Fruit fly (Drosophila melanogaster) whole organism, embryonic: Measurements from ENCODE around the gene Mitf.

Experiments
- Adf1 ChIP-seq: fragments of 200-800 bp; sonication (Bioruptor generic); IDR thresholded peaks from 2 replicates; pipeline ENCODE4 v1.3.6; 2022; ENCODE audit warnings: missing biosample characterization, missing genetic modification characterization
- CG10147 ChIP-seq: fragments of 200-800 bp; sonication (Bioruptor generic); optimal IDR thresholded peaks from 2 replicates; lab custom pipeline; 2019; ENCODE audit warnings: missing biosample characterization, mild to moderate bottlenecking, missing genetic modification characterization, moderate library complexity
- CG1024 ChIP-seq: fragments of 200-800 bp; sonication (Bioruptor generic); IDR thresholded peaks from 2 replicates; pipeline ENCODE4 v1.3.6; 2022; ENCODE audit warnings: missing biosample characterization, missing genetic modification characterization
- CG11085 ChIP-seq: fragments of 200-800 bp; sonication (Bioruptor generic); IDR thresholded peaks from 2 replicates; pipeline ENCODE4 v1.3.6; 2022; ENCODE audit warnings: missing biosample characterization, missing genetic modification characterization
- CG12659 ChIP-seq: fragments of 200-800 bp; sonication (Bioruptor generic); optimal IDR thresholded peaks from 3 replicates; lab custom pipeline; 2017; ENCODE audit warnings: mild to moderate bottlenecking, missing biosample characterization, missing genetic modification reagents, missing genetic modification characterization
- CG12942 ChIP-seq: fragments of 200-800 bp; sonication (Bioruptor generic); optimal IDR thresholded peaks from 3 replicates; lab custom pipeline; 2016; ENCODE audit warnings: missing biosample characterization, missing genetic modification characterization
- CG1603 ChIP-seq: fragments of 200-800 bp; sonication (Bioruptor generic); optimal IDR thresholded peaks from 2 replicates; lab custom pipeline; 2019; ENCODE audit warnings: missing biosample characterization, mild to moderate bottlenecking, missing genetic modification characterization, moderate library complexity
- CG17361 ChIP-seq: fragments of 200-800 bp; sonication (Bioruptor generic); IDR thresholded peaks from 3 replicates; pipeline ENCODE4 v1.3.6; 2022; ENCODE audit warnings: missing biosample characterization, missing genetic modification characterization
- CG2120 ChIP-seq: fragments of 200-800 bp; sonication (Bioruptor generic); optimal IDR thresholded peaks from 3 replicates; lab custom pipeline; 2016; ENCODE audit warnings: missing biosample characterization, missing genetic modification characterization
- CG30020 ChIP-seq: fragments of 200-800 bp; optimal IDR thresholded peaks from 2 replicates; lab custom pipeline; 2019; ENCODE audit warnings: missing biosample characterization, mild to moderate bottlenecking, missing genetic modification characterization, moderate library complexity
- CG30403 ChIP-seq: fragments of 200-800 bp; sonication (Bioruptor generic); optimal IDR thresholded peaks from 3 replicates; lab custom pipeline; 2016; ENCODE audit warnings: missing biosample characterization, missing genetic modification characterization
- CG3065 ChIP-seq: fragments of 200-800 bp; sonication (Bioruptor generic); optimal IDR thresholded peaks from 2 replicates; lab custom pipeline; 2016; ENCODE audit warnings: missing biosample characterization, missing genetic modification characterization
- CG33213 ChIP-seq: fragments of 200-800 bp; sonication (Bioruptor generic); optimal IDR thresholded peaks from 3 replicates; lab custom pipeline; 2016; ENCODE audit warnings: missing biosample characterization, missing genetic modification characterization
- CG3995 ChIP-seq: fragments of 200-800 bp; sonication (Bioruptor generic); optimal IDR thresholded peaks from 3 replicates; lab custom pipeline; 2016; ENCODE audit warnings: missing biosample characterization, missing genetic modification characterization
- CG4360 ChIP-seq: fragments of 200-800 bp; sonication (Bioruptor generic); IDR thresholded peaks from 2 replicates; pipeline ENCODE4 v1.3.6; 2022; ENCODE audit warnings: missing biosample characterization, missing genetic modification characterization
- CG4820 ChIP-seq: fragments of 200-800 bp; sonication (Bioruptor generic); optimal IDR thresholded peaks from 3 replicates; lab custom pipeline; 2016; ENCODE audit warnings: missing biosample characterization, missing genetic modification characterization
- CG6765 ChIP-seq: fragments of 200-800 bp; sonication (Bioruptor generic); optimal IDR thresholded peaks from 3 replicates; lab custom pipeline; 2017; ENCODE audit warnings: missing biosample characterization, mild to moderate bottlenecking, missing genetic modification characterization
- CG7357 ChIP-seq: fragments of 200-800 bp; sonication (Bioruptor generic); IDR thresholded peaks from 3 replicates; pipeline ENCODE4 v1.3.6; 2022; ENCODE audit warnings: missing biosample characterization, missing genetic modification characterization
- CG7786 ChIP-seq: fragments of 200-800 bp; sonication (Bioruptor generic); optimal IDR thresholded peaks from 2 replicates; lab custom pipeline; 2016; ENCODE audit warnings: missing biosample characterization, missing genetic modification characterization
- CG8089 ChIP-seq: fragments of 200-800 bp; sonication (Bioruptor generic); optimal IDR thresholded peaks from 3 replicates; lab custom pipeline; 2016; ENCODE audit warnings: missing biosample characterization, missing genetic modification characterization
- CG9215 ChIP-seq: fragments of 200-800 bp; sonication (Bioruptor generic); IDR thresholded peaks from 2 replicates; pipeline ENCODE4 v1.3.6; 2022; ENCODE audit warnings: missing biosample characterization, missing genetic modification characterization
- CG9876 ChIP-seq: fragments of 200-800 bp; sonication (Bioruptor generic); optimal IDR thresholded peaks from 2 replicates; lab custom pipeline; 2016; ENCODE audit warnings: missing biosample characterization, missing genetic modification characterization
- CoRest ChIP-seq: fragments of 200-800 bp; sonication (Bioruptor generic); optimal IDR thresholded peaks from 3 replicates; lab custom pipeline; 2018; ENCODE audit warnings: missing biosample characterization, mild to moderate bottlenecking, missing genetic modification characterization, moderate library complexity
- D19A ChIP-seq: fragments of 200-800 bp; optimal IDR thresholded peaks from 3 replicates; lab custom pipeline; 2019; ENCODE audit warnings: missing biosample characterization, mild to moderate bottlenecking, missing genetic modification characterization, moderate library complexity
- Ets97D ChIP-seq: fragments of 200-800 bp; sonication (Bioruptor generic); optimal IDR thresholded peaks from 3 replicates; lab custom pipeline; 2016; ENCODE audit warnings: missing biosample characterization, missing genetic modification characterization
- Gsc ChIP-seq: fragments of 200-800 bp; sonication (Bioruptor generic); IDR thresholded peaks from 2 replicates; pipeline ENCODE4 v1.3.6; 2022; ENCODE audit warnings: missing biosample characterization, missing genetic modification characterization
- Mad ChIP-seq: fragments of 200-800 bp; sonication (Bioruptor generic); optimal IDR thresholded peaks from 2 replicates; lab custom pipeline; 2016; ENCODE audit warnings: missing biosample characterization, missing genetic modification characterization
- Pdp1 ChIP-seq, 2 experiments: fragments of 200-800 bp; sonication (Bioruptor generic); optimal IDR thresholded peaks; 3 replicates each; lab custom pipeline; 2016; ENCODE audit warnings: missing biosample characterization in 2 of 2, missing genetic modification characterization in 2 of 2, mild to moderate bottlenecking in 1 of 2, moderate library complexity in 1 of 2
- Sry-δ ChIP-seq: fragments of 200-800 bp; sonication (Bioruptor generic); optimal IDR thresholded peaks from 2 replicates; lab custom pipeline; 2016; ENCODE audit warnings: missing biosample characterization, missing genetic modification characterization
- Usf ChIP-seq: fragments of 200-800 bp; sonication (Bioruptor generic); optimal IDR thresholded peaks from 2 replicates; lab custom pipeline; 2017; ENCODE audit warnings: missing genotype, missing biosample characterization, missing genetic modification characterization
- danr ChIP-seq: fragments of 200-800 bp; sonication (Bioruptor generic); IDR thresholded peaks from 2 replicates; pipeline ENCODE4 v1.3.6; 2022; ENCODE audit warnings: missing biosample characterization, missing genetic modification characterization
- dpn ChIP-seq, 2 experiments: fragments of 200-800 bp; sonication (Bioruptor generic); optimal IDR thresholded peaks; 3 replicates each; lab custom pipeline; 2016; ENCODE audit warnings: missing biosample characterization in 2 of 2, missing genetic modification characterization in 2 of 2
- emc ChIP-seq: fragments of 200-800 bp; sonication (Bioruptor generic); optimal IDR thresholded peaks from 2 replicates; lab custom pipeline; 2016; ENCODE audit warnings: missing biosample characterization, missing genetic modification characterization
- eyg ChIP-seq: fragments of 200-800 bp; sonication (Bioruptor generic); optimal IDR thresholded peaks from 3 replicates; lab custom pipeline; 2016; ENCODE audit warnings: missing biosample characterization, missing genetic modification characterization
- gfzf ChIP-seq: fragments of 200-800 bp; sonication (Bioruptor generic); optimal IDR thresholded peaks from 2 replicates; lab custom pipeline; 2016; ENCODE audit warnings: missing biosample characterization, mild to moderate bottlenecking, missing genetic modification characterization, moderate library complexity
- lola ChIP-seq, 3 experiments: fragments of >200 bp in 2 of 3; fragments of 200-800 bp in 1 of 3; sonication (Bioruptor generic) in 1 of 3; optimal IDR thresholded peaks; 2 replicates each; lab custom pipeline; 2017 to 2019; ENCODE audit warnings: missing biosample characterization in 3 of 3, missing genetic modification characterization in 3 of 3, mild to moderate bottlenecking in 1 of 3, moderate library complexity in 1 of 3
- mam ChIP-seq: fragments of 200-800 bp; sonication (Bioruptor generic); optimal IDR thresholded peaks from 3 replicates; lab custom pipeline; 2016; ENCODE audit warnings: missing biosample characterization, missing genetic modification characterization
- otp ChIP-seq: fragments of 200-800 bp; sonication (Bioruptor generic); IDR thresholded peaks from 3 replicates; pipeline ENCODE4, ENCODE4 v1.3.6; 2022; ENCODE audit warnings: missing biosample characterization, missing genetic modification characterization
- pan ChIP-seq, 4 experiments: fragments of >200 bp in 3 of 4; fragments of 200-800 bp in 1 of 4; sonication (Bioruptor generic) in 1 of 4; optimal IDR thresholded peaks in 3 of 4; IDR thresholded peaks in 1 of 4; 2 replicates each; pipeline versions ENCODE4 v1.3.6 to Lab custom; 2017 to 2022; ENCODE audit warnings: missing biosample characterization in 2 of 4, missing genetic modification characterization in 2 of 4, mixed read lengths in 1 of 4
- pfk ChIP-seq: fragments of 200-800 bp; sonication (Bioruptor generic); optimal IDR thresholded peaks from 2 replicates; lab custom pipeline; 2018; ENCODE audit warnings: missing biosample characterization, mild to moderate bottlenecking, missing genetic modification characterization, moderate library complexity
- phol ChIP-seq: fragments of 200-800 bp; sonication (Bioruptor generic); optimal IDR thresholded peaks from 3 replicates; lab custom pipeline; 2018; ENCODE audit warnings: missing biosample characterization, mild to moderate bottlenecking, missing genetic modification characterization, moderate library complexity
- pzg ChIP-seq: fragments of 200-800 bp; sonication (Bioruptor generic); optimal IDR thresholded peaks from 3 replicates; lab custom pipeline; 2018; ENCODE audit warnings: missing biosample characterization, mild to moderate bottlenecking, missing genetic modification characterization, moderate library complexity
- ranshi ChIP-seq: fragments of 200-800 bp; sonication (Bioruptor generic); IDR thresholded peaks from 2 replicates; pipeline ENCODE4 v1.3.6; 2022; ENCODE audit warnings: missing biosample characterization, missing genetic modification characterization
- row ChIP-seq: fragments of 200-800 bp; sonication (Bioruptor generic); IDR thresholded peaks from 3 replicates; pipeline ENCODE4 v1.3.6; 2022; ENCODE audit warnings: missing biosample characterization, missing genetic modification characterization
- scrt ChIP-seq: fragments of 200-800 bp; sonication (Bioruptor generic); optimal IDR thresholded peaks from 2 replicates; lab custom pipeline; 2018; ENCODE audit warnings: missing biosample characterization, mild to moderate bottlenecking, missing genetic modification characterization, moderate library complexity
- sens ChIP-seq: fragments of 200-800 bp; sonication (Bioruptor generic); peaks from one replicate; lab custom pipeline; 2016; ENCODE audit warnings: missing biosample characterization, missing genetic modification characterization
- ssp ChIP-seq: fragments of 200-800 bp; sonication (Bioruptor generic); IDR thresholded peaks from 2 replicates; pipeline ENCODE4 v1.3.6; 2022; ENCODE audit warnings: missing biosample characterization, missing genetic modification characterization
- tio ChIP-seq: fragments of 200-800 bp; sonication (Bioruptor generic); optimal IDR thresholded peaks from 2 replicates; lab custom pipeline; 2017; ENCODE audit warnings: missing biosample characterization, missing genetic modification characterization, inconsistent platforms
- trem ChIP-seq: fragments of 200-800 bp; optimal IDR thresholded peaks from 3 replicates; lab custom pipeline; 2019; ENCODE audit warnings: missing biosample characterization, mild to moderate bottlenecking, missing genetic modification characterization, moderate library complexity
- vfl ChIP-seq: fragments of 200-800 bp; sonication (Bioruptor generic); optimal IDR thresholded peaks from 2 replicates; lab custom pipeline; 2016; ENCODE audit warnings: missing biosample characterization, missing genetic modification characterization
- zfh2 ChIP-seq: fragments of 200-800 bp; sonication (Bioruptor generic); optimal IDR thresholded peaks from 2 replicates; lab custom pipeline; 2016; ENCODE audit warnings: missing biosample characterization, missing genetic modification characterization

Gene Mitf

dm6 chr4:1181591-1182125 lies 17.0 kb upstream of the Mitf start, which contains the start of gene pho (continued):
- TF ChIP-seq Sry-δ (GFP tag; lab: Kevin White, UChicago) (peak; percentile 56), vfl (GFP tag; lab: Kevin White, UChicago) (no peak), CG17361 (GFP tag; lab: Robert Waterston, UW) (peak; percentile 95), zfh2 (peak; percentile 42), Ets97D (GFP tag; lab: Kevin White, UChicago) (peak; percentile 5), sens (peak; percentile 81), CG1603 (peak; percentile 80), Adf1 (GFP tag; lab: Robert Waterston, UW) (no peak), Pdp1 (GFP tag; optimal IDR thresholded peaks at IDR 0.05; lab: Kevin White, UChicago) (peak in 1 of 2 experiments; percentile 37), ranshi (no peak), CG7357 (GFP tag; lab: Robert Waterston, UW) (peak; percentile 97), D19A (tag; lab: Kevin White, UChicago) (peak; percentile 45), CG12942 (GFP tag; lab: Kevin White, UChicago) (peak; percentile 21), CG2120 (GFP tag; lab: Kevin White, UChicago) (peak; percentile 43), trem (peak; percentile 9), eyg (GFP tag; lab: Kevin White, UChicago) (no peak), Usf (GFP tag; lab: Kevin White, UChicago) (peak; percentile 8), emc (GFP tag; lab: Kevin White, UChicago) (peak; percentile 33), otp (GFP tag; lab: Robert Waterston, UW) (no peak), CG9876 (GFP tag; lab: Kevin White, UChicago) (peak; percentile 19), dpn (GFP tag; optimal IDR thresholded peaks at IDR 0.05; lab: Kevin White, UChicago) (peak; percentile 6 to 14), row (peak; percentile 79), CG3065 (GFP tag; lab: Kevin White, UChicago) (no peak), CG30020 (tag; lab: Kevin White, UChicago) (peak; percentile 99), CG3995 (GFP tag; lab: Kevin White, UChicago) (peak; percentile 33), lola (GFP tag; optimal IDR thresholded peaks at IDR 0.05; lab: Kevin White, UChicago) (peak in 2 of 3 experiments; percentile 47 to 89), scrt (GFP tag; lab: Kevin White, UChicago) (no peak), pzg (GFP tag; lab: Kevin White, UChicago) (peak; percentile 35), CG4820 (peak; percentile 38), CoRest (tag; lab: Kevin White, UChicago) (no peak), CG4360 (GFP tag; lab: Robert Waterston, UW) (no peak), danr (GFP tag; lab: Robert Waterston, UW) (no peak), CG30403 (peak; percentile 25), pan (optimal IDR thresholded peaks at IDR 0.05; lab: Kevin White, UChicago) (no peak), pan (GFP tag; optimal IDR thresholded peaks at IDR 0.05 in 1 of 2, IDR thresholded peaks at IDR 0.05 in 1 of 2) (no peak), ssp (peak; percentile 98), gfzf (GFP tag; lab: Kevin White, UChicago) (peak; percentile 40), mam (GFP tag; lab: Kevin White, UChicago) (peak; percentile 33), CG6765 (GFP tag; lab: Kevin White, UChicago) (no peak), CG12659 (peak; percentile 31), CG9215 (no peak), Mad (GFP tag; lab: Kevin White, UChicago) (peak; percentile 3), tio (peak; percentile 33), pfk (peak; percentile 80), CG8089 (GFP tag; lab: Kevin White, UChicago) (peak; percentile 55), phol (tag; lab: Kevin White, UChicago) (peak; percentile 73), CG33213 (peak; percentile 88), CG10147 (no peak), CG11085 (GFP tag; lab: Robert Waterston, UW) (no peak), CG1024 (peak; percentile 92), Gsc (GFP tag; lab: Robert Waterston, UW) (no peak), CG7786 (GFP tag; lab: Kevin White, UChicago) (peak; percentile 8)
